Worm (Caenorhabditis elegans) whole organism, young adult: ENCODE measurements around the gene nhr-78.

Experiments
- C17E4.6 ChIP-seq: fragments of 200-800 bp; sonication (Bioruptor generic); IDR thresholded peaks from 2 replicates; pipeline ENCODE4 v1.3.6; 2022; ENCODE audit warnings: missing genetic modification reagents, missing genetic modification characterization, missing compliant biosample characterization
- ets-4 ChIP-seq: fragments of 200-800 bp; sonication (Bioruptor generic); optimal IDR thresholded peaks from 2 replicates; lab custom pipeline; 2018; ENCODE audit warnings: mild to moderate bottlenecking, missing genetic modification characterization, missing compliant biosample characterization
- lsy-27 ChIP-seq: sonication (generic microtip); optimal IDR thresholded peaks from 2 replicates; lab custom pipeline; 2017; ENCODE audit warnings: missing genetic modification characterization, mild to moderate bottlenecking, missing compliant biosample characterization, antibody characterized with exemption, missing genotype, borderline replicate concordance; ENCODE audit not compliant: insufficient read depth
- sea-2 ChIP-seq: fragments of 200-800 bp; sonication (Bioruptor generic); IDR thresholded peaks from 2 replicates; pipeline ENCODE4 v1.3.6; 2022; ENCODE audit warnings: missing genetic modification characterization, missing compliant biosample characterization

- TF ChIP-seq sea-2 (no peak), lsy-27 (no peak), C17E4.6 (GFP tag; lab: Robert Waterston, UW) (no peak), ets-4 (GFP tag; lab: Kevin White, UChicago) (no peak)
These were observed 11.7 kb downstream of the nhr-78 start for ce11 chrIV:4265951-4266350.
